Worm (Caenorhabditis elegans): Measurements from ENCODE around the gene sri-6.
A peak's percentile ranks its signal among the peaks of the same experiment; 100 is the strongest.

Gene sri-6

DNA sequence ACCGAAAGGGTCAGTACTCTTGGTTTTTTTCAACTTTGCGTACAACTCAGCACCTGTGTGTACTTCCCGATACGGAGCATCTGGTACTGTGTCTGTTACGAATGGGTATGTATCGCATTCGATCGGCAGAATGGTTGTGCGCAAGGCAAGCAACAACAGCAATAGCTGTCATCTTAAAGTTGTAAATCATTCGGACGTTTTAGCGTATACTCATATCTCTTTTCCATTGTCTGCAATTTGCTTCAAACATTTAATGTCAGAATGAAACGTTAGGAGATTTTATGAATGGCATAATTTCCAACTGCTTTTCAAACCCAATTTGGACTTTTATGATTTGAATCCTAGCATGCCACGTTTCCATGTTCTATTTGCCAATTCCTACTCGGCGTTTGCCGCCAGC is 28.4 kb upstream of the sri-6 start:
- no peak for TF ChIP-seq nhr-10 (tag; optimal IDR thresholded peaks at IDR 0.05)
- no peak for TF ChIP-seq snpc-4 (tag; optimal IDR thresholded peaks at IDR 0.05)
- TF ChIP-seq ztf-4 (tag; optimal IDR thresholded peaks at IDR 0.05): no peak

ce11 chrV:13161052-13161451 is 24.4 kb upstream of the sri-6 start:
- TF ChIP-seq nhr-6 (tag; optimal IDR thresholded peaks at IDR 0.05) (no peak), alr-1 (tag; optimal IDR thresholded peaks at IDR 0.05) (no peak), lin-11 (tag; optimal IDR thresholded peaks at IDR 0.05) (no peak), ztf-4 (tag; optimal IDR thresholded peaks at IDR 0.05) (no peak)

ce11 chrV:13162885-13163284 is 22.6 kb upstream of the sri-6 start:
- TF ChIP-seq snpc-4 (tag; optimal IDR thresholded peaks at IDR 0.05) (peak; percentile 93), elt-1 (tag; optimal IDR thresholded peaks at IDR 0.05) (no peak)

DNA sequence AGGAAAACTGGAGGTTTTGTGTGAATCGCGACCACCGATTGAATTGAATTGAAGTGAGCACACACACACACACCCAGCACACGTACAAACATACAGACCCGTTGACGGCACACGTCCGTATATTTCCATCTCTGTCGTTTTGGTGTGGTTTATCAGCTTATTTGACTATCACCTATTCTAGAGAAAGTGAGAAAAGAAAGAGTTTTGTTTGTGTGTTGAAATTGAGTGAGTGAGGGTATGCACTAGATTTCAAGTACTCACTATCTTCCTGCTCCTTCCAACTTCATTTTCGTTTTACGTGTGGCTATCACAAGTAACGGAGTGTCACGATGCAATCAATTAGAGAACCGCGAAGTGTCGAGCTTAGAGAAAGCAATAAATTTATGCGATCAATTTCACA is 21.6 kb upstream of the sri-6 start:
- TF ChIP-seq sma-9 (GFP tag; optimal IDR thresholded peaks at IDR 0.05): peak; percentile 19
- no peak for TF ChIP-seq sma-9 (tag; optimal IDR thresholded peaks at IDR 0.05)
- peak; percentile 19 for TF ChIP-seq crh-2 (tag; optimal IDR thresholded peaks at IDR 0.05)
- no peak for TF ChIP-seq nhr-23 (tag; optimal IDR thresholded peaks at IDR 0.05)
- TF ChIP-seq ztf-1 (GFP tag; conservative IDR thresholded peaks at IDR 0.05): no peak
- TF ChIP-seq nhr-10 (tag; optimal IDR thresholded peaks at IDR 0.05): no peak
- no peak for TF ChIP-seq mbf-1 (tag; optimal IDR thresholded peaks at IDR 0.05)
- no peak for TF ChIP-seq lin-13 (GFP tag; optimal IDR thresholded peaks at IDR 0.05)
- no peak for TF ChIP-seq ama-1 (optimal IDR thresholded peaks at IDR 0.05)
- no peak for TF ChIP-seq nhr-6 (tag; optimal IDR thresholded peaks at IDR 0.05)
- TF ChIP-seq mdl-1 (tag; optimal IDR thresholded peaks at IDR 0.05): no peak
- no peak for TF ChIP-seq blmp-1 (tag; optimal IDR thresholded peaks at IDR 0.05; ENCODE audit: insufficient read depth)
- peak; percentile 28 for TF ChIP-seq nhr-129 (tag; optimal IDR thresholded peaks at IDR 0.05)
- TF ChIP-seq unc-39 (tag; optimal IDR thresholded peaks at IDR 0.05): no peak
- TF ChIP-seq elt-1 (tag; optimal IDR thresholded peaks at IDR 0.05): no peak
- TF ChIP-seq sma-3 (GFP tag; optimal IDR thresholded peaks at IDR 0.05): peak; percentile 18
- no peak for TF ChIP-seq ceh-82 (tag; optimal IDR thresholded peaks at IDR 0.05)
- no peak for TF ChIP-seq lin-39 (tag; optimal IDR thresholded peaks at IDR 0.05)
- TF ChIP-seq gmeb-1 (tag; optimal IDR thresholded peaks at IDR 0.05): peak; percentile 34
- peak; percentile 88 for TF ChIP-seq fos-1 (tag; optimal IDR thresholded peaks at IDR 0.05)

ce11 chrV:13165244-13165643 is 20.2 kb upstream of the sri-6 start:
- TF ChIP-seq peb-1 (tag; optimal IDR thresholded peaks at IDR 0.05): no peak
- no peak for TF ChIP-seq Y55F3AM.14 (GFP tag; optimal IDR thresholded peaks at IDR 0.05)
- TF ChIP-seq nhr-23 (tag; optimal IDR thresholded peaks at IDR 0.05): no peak
- TF ChIP-seq ztf-1 (GFP tag; conservative IDR thresholded peaks at IDR 0.05): no peak
- no peak for TF ChIP-seq ZK546.5 (tag; optimal IDR thresholded peaks at IDR 0.05)
- no peak for TF ChIP-seq mab-5 (tag; optimal IDR thresholded peaks at IDR 0.05)
- no peak for TF ChIP-seq lsy-2 (tag; optimal IDR thresholded peaks at IDR 0.05)
- TF ChIP-seq crh-2 (tag; optimal IDR thresholded peaks at IDR 0.05): no peak
- TF ChIP-seq ceh-82 (tag; optimal IDR thresholded peaks at IDR 0.05): no peak

ce11 chrV:13166582-13166981 is 18.9 kb upstream of the sri-6 start:
- TF ChIP-seq sem-4 (tag; optimal IDR thresholded peaks at IDR 0.05): no peak
- no peak for TF ChIP-seq ZK546.5 (tag; optimal IDR thresholded peaks at IDR 0.05)
- TF ChIP-seq zag-1 (tag; optimal IDR thresholded peaks at IDR 0.05): peak; percentile 35
- TF ChIP-seq unc-55 (GFP tag; optimal IDR thresholded peaks at IDR 0.05): peak; percentile 6

DNA sequence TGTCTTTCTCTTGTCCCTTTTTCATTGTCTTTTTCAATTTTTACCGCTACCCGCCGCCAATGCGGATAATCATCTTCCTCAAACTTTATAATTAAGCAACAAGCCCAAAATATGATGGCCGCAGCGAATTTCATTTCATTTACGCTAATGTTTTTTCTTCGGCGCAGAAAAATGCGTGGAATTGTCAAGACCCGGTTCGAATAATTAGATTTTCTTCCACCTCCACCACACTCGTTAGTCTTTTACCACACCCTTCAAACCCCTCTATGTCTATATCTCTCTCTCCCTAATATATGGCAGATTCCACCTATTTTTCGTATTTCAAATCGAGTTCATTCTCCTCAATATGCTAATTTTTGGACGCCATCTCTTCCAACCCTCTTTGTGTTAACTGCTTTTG is 15.0 kb upstream of the sri-6 start:
- no peak for TF ChIP-seq peb-1 (tag; optimal IDR thresholded peaks at IDR 0.05)
- TF ChIP-seq R02D3.7 (tag; optimal IDR thresholded peaks at IDR 0.05): no peak
- TF ChIP-seq sem-4 (tag; optimal IDR thresholded peaks at IDR 0.05): no peak
- no peak for TF ChIP-seq sma-3 (GFP tag; optimal IDR thresholded peaks at IDR 0.05)
- TF ChIP-seq alr-1 (tag; optimal IDR thresholded peaks at IDR 0.05): no peak
- TF ChIP-seq Y55F3AM.14 (GFP tag; optimal IDR thresholded peaks at IDR 0.05): no peak
- no peak for TF ChIP-seq nhr-129 (tag; optimal IDR thresholded peaks at IDR 0.05)
- no peak for TF ChIP-seq ceh-16 (tag; optimal IDR thresholded peaks at IDR 0.05)
- TF ChIP-seq lin-11 (tag; optimal IDR thresholded peaks at IDR 0.05): no peak
- no peak for TF ChIP-seq C34F6.9 (tag; optimal IDR thresholded peaks at IDR 0.05)
- TF ChIP-seq egl-27 (tag; optimal IDR thresholded peaks at IDR 0.05): no peak
- TF ChIP-seq zag-1 (tag; optimal IDR thresholded peaks at IDR 0.05): no peak
- no peak for TF ChIP-seq lin-39 (tag; optimal IDR thresholded peaks at IDR 0.05)
- TF ChIP-seq aly-2 (tag; optimal IDR thresholded peaks at IDR 0.05): no peak
- no peak for TF ChIP-seq unc-39 (tag; optimal IDR thresholded peaks at IDR 0.05)
- TF ChIP-seq nhr-21 (tag; optimal IDR thresholded peaks at IDR 0.05): no peak
- TF ChIP-seq fos-1 (tag; optimal IDR thresholded peaks at IDR 0.05): no peak
- no peak for TF ChIP-seq lsy-2 (tag; optimal IDR thresholded peaks at IDR 0.05)
- no peak for TF ChIP-seq blmp-1 (tag; optimal IDR thresholded peaks at IDR 0.05; ENCODE audit: insufficient read depth)
- no peak for TF ChIP-seq gmeb-1 (tag; optimal IDR thresholded peaks at IDR 0.05)
